Fruit fly (Drosophila melanogaster): ENCODE results near the gene CG33310.

Gene CG33310

DNA sequence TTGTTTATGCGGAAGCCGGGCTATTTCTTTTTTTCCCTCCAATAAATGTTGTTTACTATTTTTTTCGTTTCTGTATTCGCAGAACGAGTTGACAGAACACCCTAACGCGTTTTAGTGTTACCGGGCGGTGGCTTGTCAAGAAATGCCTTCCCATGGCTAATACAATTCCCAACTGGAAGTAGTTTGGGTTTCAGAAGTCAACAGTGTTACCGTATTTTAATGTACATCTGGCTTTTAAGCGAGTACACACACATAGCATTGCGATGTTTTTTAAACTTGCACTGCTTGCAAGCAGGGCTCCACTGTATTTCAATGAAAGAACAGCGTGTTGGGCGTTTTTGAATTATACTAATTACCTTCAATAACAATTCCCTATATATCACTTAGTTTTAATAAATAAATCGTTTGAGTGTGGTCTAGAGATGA is 33.9 kb downstream of the CG33310 start, which contains the start of gene TfIIS (continued):
- TF ChIP-seq CG13287 (GFP tag; IDR thresholded peaks at IDR 0.05; ENCODE audit: partially characterized antibody) (peak; percentile 50; the same call in 1 of the 2 replicates), Lhr (GFP tag; optimal IDR thresholded peaks at IDR 0.05) (peak; percentile 95), inv (GFP tag; IDR thresholded peaks at IDR 0.05; ENCODE audit: partially characterized antibody) (peak; percentile 14; the same call in 1 of the 2 replicates), bigmax (GFP tag; optimal IDR thresholded peaks at IDR 0.05) (peak; percentile 53), Nf-YB (GFP tag; optimal IDR thresholded peaks at IDR 0.05) (peak; percentile 12), Sin3A (optimal IDR thresholded peaks at IDR 0.05) (peak; percentile 74), NfI (GFP tag; optimal IDR thresholded peaks at IDR 0.05) (peak; percentile 4), ERR (GFP tag; optimal IDR thresholded peaks at IDR 0.05) (peak; percentile 3), CG15514 (GFP tag; optimal IDR thresholded peaks at IDR 0.05) (peak; percentile 61), croc (GFP tag; conservative IDR thresholded peaks at IDR 0.05) (no peak), Hr3 (GFP tag; optimal IDR thresholded peaks at IDR 0.05) (no peak), CG10209 (GFP tag; optimal IDR thresholded peaks at IDR 0.05) (no peak), phol (tag; optimal IDR thresholded peaks at IDR 0.05) (peak; percentile 53), CG6683 (GFP tag; optimal IDR thresholded peaks at IDR 0.05) (no peak), CG31388 (GFP tag; optimal IDR thresholded peaks at IDR 0.05) (no peak), CG4282 (GFP tag; optimal IDR thresholded peaks at IDR 0.05) (no peak), gfzf (GFP tag; optimal IDR thresholded peaks at IDR 0.05) (peak; percentile 99), NC2β (GFP tag; optimal IDR thresholded peaks at IDR 0.05) (peak; percentile 47), Rfx (GFP tag; IDR thresholded peaks at IDR 0.05) (peak; percentile 54), Antp (GFP tag; optimal IDR thresholded peaks at IDR 0.05) (no peak), zen (tag; optimal IDR thresholded peaks at IDR 0.05) (peak; percentile 82), mirr (GFP tag; optimal IDR thresholded peaks at IDR 0.05) (no peak), Deaf1 (tag; optimal IDR thresholded peaks at IDR 0.05) (no peak), CG8290 (GFP tag; optimal IDR thresholded peaks at IDR 0.05) (peak; percentile 94), CG8290 (tag; optimal IDR thresholded peaks at IDR 0.05) (peak; percentile 70 to 92), row (GFP tag; IDR thresholded peaks at IDR 0.05) (peak; percentile 51), CG13424 (tag; optimal IDR thresholded peaks at IDR 0.05) (no peak), BEAF-32 (GFP tag; optimal IDR thresholded peaks at IDR 0.05) (peak; percentile 69), HmgZ (tag; optimal IDR thresholded peaks at IDR 0.05) (peak; percentile 90), gsb-n (tag; optimal IDR thresholded peaks at IDR 0.05) (no peak), ssp (GFP tag; IDR thresholded peaks at IDR 0.05) (peak; percentile 72), Stat92E (GFP tag; optimal IDR thresholded peaks at IDR 0.05) (peak in 1 of 3 experiments; percentile 52), Dp (GFP tag; optimal IDR thresholded peaks at IDR 0.05) (peak; percentile 74), abd-A (tag; optimal IDR thresholded peaks at IDR 0.05) (peak; percentile 73), nmo (GFP tag; optimal IDR thresholded peaks at IDR 0.05) (peak; percentile 56), CG10654 (GFP tag; optimal IDR thresholded peaks at IDR 0.05) (no peak), Adf1 (GFP tag; IDR thresholded peaks at IDR 0.05) (peak; percentile 13; the same call in 1 of the 2 replicates), Hr39 (optimal IDR thresholded peaks at IDR 0.05) (no peak)

DNA sequence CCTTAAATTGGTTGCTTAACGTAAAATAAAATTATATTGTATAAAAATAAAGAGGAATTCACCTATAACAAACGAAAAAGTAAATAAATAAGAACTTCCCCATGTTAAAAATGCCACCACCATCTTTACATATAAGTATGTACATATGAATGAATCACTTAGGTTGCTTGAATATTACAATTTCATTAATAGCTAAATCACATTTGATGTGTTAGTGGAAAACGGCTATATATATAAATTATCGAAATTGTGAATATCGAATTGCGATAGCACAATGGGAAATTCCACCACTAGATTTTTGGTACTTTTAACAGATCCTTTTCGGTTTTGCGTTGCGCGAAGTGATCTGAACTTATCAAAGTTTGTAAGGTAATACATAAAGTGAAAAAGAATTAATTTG is 34.7 kb downstream of the CG33310 start, which contains the start of the genes solo and vas:
Gene solo, plus strand, starts transcription at position 289 of the 400 bp plus-strand sequence.
Gene vas, plus strand, starts transcription at position 289 of the 400 bp plus-strand sequence.
- TF ChIP-seq hbn (GFP tag; IDR thresholded peaks at IDR 0.05; ENCODE audit: partially characterized antibody) (no peak), Mrtf (GFP tag; IDR thresholded peaks at IDR 0.05) (0 out of 3 replicates have a peak, but pooled peaks have one; percentile 32), gcm (GFP tag; optimal IDR thresholded peaks at IDR 0.05) (peak; percentile 38), nmo (GFP tag; optimal IDR thresholded peaks at IDR 0.05) (peak; percentile 72), unpg (GFP tag; optimal IDR thresholded peaks at IDR 0.05) (peak; percentile 64), Ptx1 (GFP tag; IDR thresholded peaks at IDR 0.05) (peak; percentile 57), CG15601 (tag; optimal IDR thresholded peaks at IDR 0.05) (peak; percentile 59), CG16815 (GFP tag; optimal IDR thresholded peaks at IDR 0.05) (peak; percentile 29), Lhr (GFP tag; optimal IDR thresholded peaks at IDR 0.05) (peak; percentile 59), HmgZ (tag; optimal IDR thresholded peaks at IDR 0.05) (peak; percentile 55), CG30403 (GFP tag; optimal IDR thresholded peaks at IDR 0.05) (peak; percentile 63), CG1647 (GFP tag; optimal IDR thresholded peaks at IDR 0.05) (no peak), chif (GFP tag; optimal IDR thresholded peaks at IDR 0.05) (peak in 1 of 2 experiments; percentile 10), grn (GFP tag; optimal IDR thresholded peaks at IDR 0.05) (no peak), vvl (GFP tag; IDR thresholded peaks at IDR 0.05) (peak; percentile 66), CG1603 (tag; optimal IDR thresholded peaks at IDR 0.05) (peak; percentile 59), gem (tag; optimal IDR thresholded peaks at IDR 0.05) (peak; percentile 78)
